Worm (Caenorhabditis elegans) whole organism, L2 larva: Measurements from ENCODE around the gene rab-21.

Experiments
- C34F6.9 ChIP-seq: fragments of 150-350 bp; optimal IDR thresholded peaks from 2 replicates; lab custom pipeline; 2014; ENCODE audit warnings: missing biosample characterization, missing genetic modification characterization
- F13H6.1 ChIP-seq: sonication (generic microtip); optimal IDR thresholded peaks from 2 replicates; lab custom pipeline; 2016; ENCODE audit warnings: missing genetic modification characterization, missing compliant biosample characterization
- aly-2 ChIP-seq: fragments of 150-350 bp; optimal IDR thresholded peaks from 2 replicates; lab custom pipeline; 2014; ENCODE audit warnings: missing biosample characterization, missing genetic modification characterization
- ama-1 ChIP-seq: fragments of 150-350 bp; optimal IDR thresholded peaks from 2 replicates; lab custom pipeline; 2018; ENCODE audit warnings: inconsistent platforms
- blmp-1 ChIP-seq: sonication (generic microtip); optimal IDR thresholded peaks from 2 replicates; lab custom pipeline; 2017; ENCODE audit warnings: missing genetic modification characterization, mild to moderate bottlenecking, missing compliant biosample characterization, antibody characterized with exemption, moderate library complexity; ENCODE audit not compliant: insufficient read depth
- crh-2 ChIP-seq: sonication (generic microtip); optimal IDR thresholded peaks from 2 replicates; lab custom pipeline; 2017; ENCODE audit warnings: missing biosample characterization, missing genetic modification characterization
- gmeb-1 ChIP-seq: fragments of 150-350 bp; optimal IDR thresholded peaks from 2 replicates; lab custom pipeline; 2014; ENCODE audit warnings: missing biosample characterization, missing genetic modification characterization
- lin-11 ChIP-seq: fragments of 150-350 bp; sonication (generic microtip); optimal IDR thresholded peaks from 2 replicates; lab custom pipeline; 2014; ENCODE audit warnings: missing biosample characterization, missing genetic modification characterization, inconsistent platforms, mixed read lengths
- lin-13 ChIP-seq: fragments of 150-350 bp; optimal IDR thresholded peaks from 2 replicates; lab custom pipeline; 2014; ENCODE audit warnings: missing biosample characterization, missing genetic modification reagents, missing genetic modification characterization
- lin-39 ChIP-seq: fragments of 150-350 bp; optimal IDR thresholded peaks from 2 replicates; lab custom pipeline; 2014; ENCODE audit warnings: missing biosample characterization, missing genetic modification reagents, missing genetic modification characterization
- lsy-2 ChIP-seq, 2 experiments: fragments of 150-350 bp in 1 of 2; sonication (generic microtip) in 1 of 2; optimal IDR thresholded peaks; 2 replicates each; lab custom pipeline; 2014 to 2017; ENCODE audit warnings: missing biosample characterization in 2 of 2, missing genetic modification characterization in 2 of 2
- mbf-1 ChIP-seq: sonication (generic microtip); optimal IDR thresholded peaks from 2 replicates; lab custom pipeline; 2017; ENCODE audit warnings: missing biosample characterization, missing genetic modification characterization
- mdl-1 ChIP-seq, 2 experiments: fragments of 150-350 bp in 1 of 2; sonication (generic microtip) in 1 of 2; optimal IDR thresholded peaks; 2 replicates each; lab custom pipeline; 2017; ENCODE audit warnings: missing biosample characterization in 2 of 2, missing genetic modification characterization in 2 of 2
- nhr-11 ChIP-seq: fragments of 150-350 bp; optimal IDR thresholded peaks from 2 replicates; lab custom pipeline; 2014; ENCODE audit warnings: missing biosample characterization, missing genetic modification characterization
- nhr-12 ChIP-seq: fragments of 150-350 bp; optimal IDR thresholded peaks from 2 replicates; lab custom pipeline; 2014; ENCODE audit warnings: missing biosample characterization, missing genetic modification characterization
- nhr-129 ChIP-seq: fragments of 150-350 bp; optimal IDR thresholded peaks from 2 replicates; lab custom pipeline; 2014; ENCODE audit warnings: missing biosample characterization, missing genetic modification characterization
- nhr-21 ChIP-seq: fragments of 150-350 bp; optimal IDR thresholded peaks from 2 replicates; lab custom pipeline; 2014; ENCODE audit warnings: missing biosample characterization, missing genetic modification characterization
- nhr-25 ChIP-seq: fragments of 150-350 bp; sonication (generic microtip); optimal IDR thresholded peaks from 3 replicates; lab custom pipeline; 2014; ENCODE audit warnings: missing biosample characterization, missing genetic modification characterization
- nhr-6 ChIP-seq: fragments of 150-350 bp; optimal IDR thresholded peaks from 2 replicates; lab custom pipeline; 2014; ENCODE audit warnings: missing biosample characterization, missing genetic modification characterization
- peb-1 ChIP-seq: fragments of 150-350 bp; optimal IDR thresholded peaks from 2 replicates; lab custom pipeline; 2014; ENCODE audit warnings: missing biosample characterization, missing genetic modification characterization
- sem-4 ChIP-seq: fragments of 150-350 bp; optimal IDR thresholded peaks from 2 replicates; lab custom pipeline; 2014; ENCODE audit warnings: missing biosample characterization, missing genetic modification reagents, missing genetic modification characterization
- skn-1 ChIP-seq: sonication (generic microtip); optimal IDR thresholded peaks from 2 replicates; lab custom pipeline; 2017; ENCODE audit warnings: missing biosample characterization, missing genetic modification characterization
- sma-3 ChIP-seq: sonication (generic microtip); optimal IDR thresholded peaks from 2 replicates; lab custom pipeline; 2016; ENCODE audit warnings: missing genetic modification reagents, missing genetic modification characterization, missing compliant biosample characterization
- sma-9 ChIP-seq, 2 experiments: fragments of 150-350 bp in 1 of 2; sonication (generic microtip) in 1 of 2; optimal IDR thresholded peaks; 2 replicates each; lab custom pipeline; 2014 to 2016; ENCODE audit warnings: missing genetic modification characterization in 2 of 2, mild to moderate bottlenecking in 1 of 2, missing biosample characterization in 1 of 2, missing compliant biosample characterization in 1 of 2, missing genetic modification reagents in 1 of 2, moderate library complexity in 1 of 2
- ztf-4 ChIP-seq: fragments of 150-350 bp; optimal IDR thresholded peaks from 2 replicates; lab custom pipeline; 2014; ENCODE audit warnings: missing biosample characterization, missing genetic modification characterization

The rab-21 gene

DNA sequence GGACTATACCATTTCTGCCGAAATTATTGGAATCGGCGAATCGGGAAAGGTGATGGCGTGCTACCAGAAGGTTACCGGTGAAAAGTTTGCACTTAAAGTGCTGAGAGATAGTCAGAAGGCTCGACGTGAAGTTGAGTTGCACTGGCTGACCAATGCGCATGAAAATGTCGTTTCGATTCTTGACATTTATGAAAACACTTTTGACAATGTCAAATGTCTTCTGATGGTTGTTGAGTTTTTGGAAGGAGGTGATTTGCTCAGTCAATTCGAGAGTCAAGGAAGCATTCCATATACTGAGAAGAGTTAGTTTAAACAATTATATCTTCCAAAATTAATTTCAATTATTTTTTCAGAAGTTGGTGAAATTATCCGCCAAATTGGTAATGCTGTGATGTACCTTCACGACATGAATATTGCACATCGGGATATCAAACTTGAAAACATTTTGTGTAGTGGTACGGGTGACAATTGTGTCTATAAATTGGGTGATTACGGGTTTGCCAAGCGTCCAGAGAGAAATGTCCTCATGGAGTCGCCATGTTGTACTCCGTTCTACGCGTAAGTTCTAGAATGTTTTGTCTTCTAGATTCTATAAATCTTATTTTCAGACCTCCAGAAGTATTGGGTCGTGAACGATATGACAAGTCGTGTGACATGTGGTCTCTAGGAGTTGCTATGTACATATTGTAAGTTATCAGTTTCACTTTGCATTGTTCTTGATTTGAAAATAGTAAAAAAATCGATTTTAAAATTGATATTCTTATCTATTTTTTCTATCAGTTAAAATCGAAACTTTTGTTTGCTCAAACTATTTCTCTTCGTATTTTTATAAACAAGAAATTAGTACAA, 30.9 kb upstream of the rab-21 start:
- peak; percentile 37 for TF ChIP-seq lin-13
- TF ChIP-seq C34F6.9: no peak
- TF ChIP-seq lsy-2 (tag; optimal IDR thresholded peaks at IDR 0.05; lab: Kevin White, UChicago): peak in 1 of 2 experiments; percentile 20
- peak; percentile 4 for TF ChIP-seq ama-1 (lab: Kevin White, UChicago)

DNA sequence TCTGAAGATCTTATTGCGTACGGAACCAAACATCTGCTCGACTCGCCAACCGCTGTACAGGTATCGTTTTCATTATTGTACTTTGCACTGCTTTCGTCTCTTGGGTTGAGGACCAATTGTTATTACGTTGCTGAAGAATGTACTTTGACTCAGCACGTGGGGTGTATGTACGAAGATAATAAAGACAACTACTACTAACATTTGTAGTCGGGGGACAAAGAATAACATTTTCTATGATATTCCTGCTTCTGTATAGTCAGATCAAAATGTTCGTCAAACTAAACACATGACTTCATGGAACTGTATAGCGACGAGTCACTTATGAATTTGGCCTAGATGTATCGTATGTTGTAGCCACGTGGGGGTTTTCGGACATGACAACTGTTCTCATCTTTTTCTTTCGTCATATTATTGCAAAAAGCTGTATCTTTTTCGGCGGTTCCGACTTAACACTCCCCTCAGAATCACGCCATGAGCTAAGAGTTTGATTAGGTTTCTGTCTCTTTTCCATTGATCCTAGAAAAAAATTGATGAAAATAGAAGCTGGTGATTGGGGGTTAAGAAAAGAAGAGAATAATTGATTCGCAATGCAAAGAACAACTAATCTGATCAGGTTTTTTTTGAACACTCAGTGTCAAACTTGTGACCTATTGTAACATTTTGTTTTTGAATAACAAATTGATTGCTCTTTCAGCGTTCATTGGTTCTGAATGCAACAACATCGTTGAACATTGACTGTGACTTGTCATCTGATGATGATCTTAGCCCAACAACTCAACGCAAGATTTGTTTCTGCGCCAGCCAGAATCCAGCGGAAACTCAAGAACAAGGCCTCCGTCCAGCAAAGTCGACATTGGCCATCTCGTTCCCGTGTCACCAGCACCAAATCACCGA, 30.0 kb upstream of the rab-21 start:
- TF ChIP-seq nhr-12 (tag; lab: Kevin White, UChicago) (no peak), peb-1 (tag; lab: Kevin White, UChicago) (no peak), nhr-129 (tag; lab: Kevin White, UChicago) (peak; percentile 72), crh-2 (peak; percentile 39), ztf-4 (tag; lab: Kevin White, UChicago) (peak; percentile 35), sma-9 (GFP tag; optimal IDR thresholded peaks at IDR 0.05; lab: Kevin White, UChicago) (peak; percentile 75), sma-9 (tag; optimal IDR thresholded peaks at IDR 0.05; lab: Kevin White, UChicago) (no peak), nhr-25 (tag; lab: Kevin White, UChicago) (peak; percentile 2), mdl-1 (tag; optimal IDR thresholded peaks at IDR 0.05; lab: Kevin White, UChicago) (peak; percentile 33 to 47), ama-1 (lab: Kevin White, UChicago) (peak; percentile 91), sem-4 (tag; lab: Kevin White, UChicago) (peak; percentile 36), F13H6.1 (tag; lab: Kevin White, UChicago) (peak; percentile 29), aly-2 (tag; lab: Kevin White, UChicago) (no peak), nhr-21 (tag; lab: Kevin White, UChicago) (peak; percentile 22), mbf-1 (tag; lab: Kevin White, UChicago) (no peak), lin-39 (tag; lab: Kevin White, UChicago) (no peak), lsy-2 (tag; optimal IDR thresholded peaks at IDR 0.05; lab: Kevin White, UChicago) (peak in 1 of 2 experiments; percentile 23)

DNA sequence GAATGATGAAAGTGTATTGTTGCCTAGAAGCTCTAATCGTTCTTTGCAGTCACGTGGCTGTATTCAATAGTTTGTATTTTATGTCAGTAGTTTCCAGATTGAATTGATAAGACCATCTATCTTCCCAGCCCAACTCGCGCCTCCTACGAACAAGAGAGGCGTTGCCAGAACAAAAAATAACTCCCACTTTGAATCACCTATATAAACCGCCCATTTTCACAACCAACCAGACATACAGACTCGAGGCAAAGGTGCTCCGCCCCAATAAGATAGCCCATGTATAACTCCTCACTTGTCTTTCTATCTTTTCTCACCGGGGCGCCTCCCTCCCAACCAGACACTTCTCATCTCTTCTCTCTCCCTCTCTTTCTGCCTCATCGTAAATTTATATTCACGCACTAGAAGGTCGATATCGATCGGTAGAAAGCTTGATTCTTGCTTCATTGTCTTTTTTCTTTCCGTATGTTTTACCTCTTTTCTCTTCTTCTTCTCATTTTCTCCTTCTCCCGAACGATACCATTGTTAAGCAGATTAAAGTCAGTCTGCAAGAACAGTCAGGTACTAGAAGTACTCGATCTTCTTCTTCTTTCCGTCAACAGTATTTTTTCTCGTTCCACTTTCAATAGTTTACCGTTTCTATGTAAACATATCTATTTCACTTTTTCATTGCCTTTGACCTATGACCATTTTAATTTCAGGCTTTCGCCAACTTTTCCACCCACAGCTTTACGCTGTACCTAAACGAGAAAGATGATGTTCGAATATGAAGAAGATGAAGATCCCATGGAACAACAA, 28.8 kb upstream of the rab-21 start, which contains the start of gene mak-1:
TSS of gene mak-1 (plus strand) at position 693 of the 795 bp plus-strand sequence.
- TF ChIP-seq lin-11: no peak
- peak; percentile 58 for TF ChIP-seq nhr-129 (tag; lab: Kevin White, UChicago)
- peak; percentile 19 for TF ChIP-seq gmeb-1 (tag; lab: Kevin White, UChicago)
- peak; percentile 31 for TF ChIP-seq blmp-1
- TF ChIP-seq nhr-11 (tag; lab: Kevin White, UChicago): no peak
- TF ChIP-seq nhr-21 (tag; lab: Kevin White, UChicago): peak; percentile 37
- TF ChIP-seq lin-13: peak; percentile 44
- peak; percentile 11 to 28 for TF ChIP-seq mdl-1 (tag; optimal IDR thresholded peaks at IDR 0.05; lab: Kevin White, UChicago)
- TF ChIP-seq sma-9 (GFP tag; optimal IDR thresholded peaks at IDR 0.05; lab: Kevin White, UChicago): peak; percentile 92
- TF ChIP-seq sma-9 (tag; optimal IDR thresholded peaks at IDR 0.05; lab: Kevin White, UChicago): no peak
- peak; percentile 92 for TF ChIP-seq ama-1 (lab: Kevin White, UChicago)
- peak; percentile 51 for TF ChIP-seq F13H6.1 (tag; lab: Kevin White, UChicago)
- no peak for TF ChIP-seq skn-1
- TF ChIP-seq nhr-25 (tag; lab: Kevin White, UChicago): peak; percentile 67

DNA sequence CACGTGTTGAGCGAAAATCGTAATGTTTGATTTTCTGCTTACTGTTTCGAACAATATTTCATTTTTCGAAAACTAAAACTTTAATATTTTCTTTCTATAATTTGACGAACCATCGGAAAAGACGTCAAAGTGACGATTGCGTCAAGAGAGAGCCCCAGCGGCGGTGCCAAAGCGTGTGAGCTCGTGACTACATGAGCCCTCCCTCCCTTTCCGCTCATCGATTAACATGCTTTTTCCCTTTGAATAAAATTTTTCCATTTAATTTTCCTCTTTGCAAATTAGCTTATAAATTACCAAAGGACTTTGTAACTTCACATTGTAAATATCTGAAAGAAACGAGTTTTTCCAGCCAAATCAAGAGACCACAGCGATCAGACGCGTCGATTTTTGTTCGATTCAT, 28.2 kb upstream of the rab-21 start:
- no peak for TF ChIP-seq sma-3 (GFP tag; lab: Kevin White, UChicago)
- peak; percentile 26 for TF ChIP-seq lin-11
- TF ChIP-seq C34F6.9: peak; percentile 34
- TF ChIP-seq lin-13: peak; percentile 14
- no peak for TF ChIP-seq nhr-6 (tag; lab: Kevin White, UChicago)
- TF ChIP-seq gmeb-1 (tag; lab: Kevin White, UChicago): no peak
- peak in 1 of 2 experiments; percentile 49 for TF ChIP-seq lsy-2 (tag; optimal IDR thresholded peaks at IDR 0.05; lab: Kevin White, UChicago)
